Fruit fly (Drosophila melanogaster): Measurements from ENCODE around the gene CG2685.

CG2685 gene

dm6 chrX:2685022-2685421 lies 28.7 kb downstream of the CG2685 start:
- TF ChIP-seq Dll (optimal IDR thresholded peaks at IDR 0.05) (no peak), usp (GFP tag; optimal IDR thresholded peaks at IDR 0.05) (no peak), pan (optimal IDR thresholded peaks at IDR 0.05) (no peak), psq (optimal IDR thresholded peaks at IDR 0.05) (no peak), CG8478 (optimal IDR thresholded peaks at IDR 0.05) (no peak), EcR (GFP tag; optimal IDR thresholded peaks at IDR 0.05) (no peak)

dm6 chrX:2684442-2684841 lies 29.3 kb downstream of the CG2685 start:
- TF ChIP-seq EcR (GFP tag; optimal IDR thresholded peaks at IDR 0.05) (no peak), CG8478 (optimal IDR thresholded peaks at IDR 0.05) (no peak), usp (GFP tag; optimal IDR thresholded peaks at IDR 0.05) (no peak), psq (optimal IDR thresholded peaks at IDR 0.05) (no peak), pan (optimal IDR thresholded peaks at IDR 0.05) (no peak), Dll (optimal IDR thresholded peaks at IDR 0.05) (no peak)

dm6 chrX:2683926-2684325 lies 29.8 kb downstream of the CG2685 start:
- TF ChIP-seq EcR (GFP tag; optimal IDR thresholded peaks at IDR 0.05), result no peak
- TF ChIP-seq Dll (optimal IDR thresholded peaks at IDR 0.05), result no peak
- TF ChIP-seq CG8478 (optimal IDR thresholded peaks at IDR 0.05), result no peak
- TF ChIP-seq psq (optimal IDR thresholded peaks at IDR 0.05), result no peak
- no peak for TF ChIP-seq usp (GFP tag; optimal IDR thresholded peaks at IDR 0.05)
- no peak for TF ChIP-seq pan (optimal IDR thresholded peaks at IDR 0.05)

dm6 chrX:2682832-2683231 lies 30.9 kb downstream of the CG2685 start, which contains the start of gene CG2652:
CG2652 (minus strand) TSS chrX:2682932.
- TF ChIP-seq pan (optimal IDR thresholded peaks at IDR 0.05) (no peak), EcR (GFP tag; optimal IDR thresholded peaks at IDR 0.05) (no peak), psq (optimal IDR thresholded peaks at IDR 0.05) (no peak), CG8478 (optimal IDR thresholded peaks at IDR 0.05) (no peak), usp (GFP tag; optimal IDR thresholded peaks at IDR 0.05) (no peak), Dll (optimal IDR thresholded peaks at IDR 0.05) (no peak)

- TF ChIP-seq Dll (optimal IDR thresholded peaks at IDR 0.05) (no peak), pan (optimal IDR thresholded peaks at IDR 0.05) (no peak), EcR (GFP tag; optimal IDR thresholded peaks at IDR 0.05) (no peak), psq (optimal IDR thresholded peaks at IDR 0.05) (no peak), CG8478 (optimal IDR thresholded peaks at IDR 0.05) (no peak), usp (GFP tag; optimal IDR thresholded peaks at IDR 0.05) (no peak)
These were observed 32.2 kb downstream of the CG2685 start, which contains the start of gene HLH3B for dm6 chrX:2681601-2682000. HLH3B (minus strand) TSS chrX:2681723.

dm6 chrX:2677024-2677589 lies 36.7 kb downstream of the CG2685 start:
- no peak for TF ChIP-seq usp (GFP tag; optimal IDR thresholded peaks at IDR 0.05)
- no peak for TF ChIP-seq Dll (optimal IDR thresholded peaks at IDR 0.05)
- TF ChIP-seq pan (optimal IDR thresholded peaks at IDR 0.05), result no peak
- TF ChIP-seq CG8478 (optimal IDR thresholded peaks at IDR 0.05), result no peak
- TF ChIP-seq EcR (GFP tag; optimal IDR thresholded peaks at IDR 0.05), result no peak
- TF ChIP-seq psq (optimal IDR thresholded peaks at IDR 0.05), result no peak

dm6 chrX:2663416-2663815 lies 50.3 kb downstream of the CG2685 start:
- TF ChIP-seq CG8478 (optimal IDR thresholded peaks at IDR 0.05), result no peak
- TF ChIP-seq EcR (GFP tag; optimal IDR thresholded peaks at IDR 0.05), result no peak
- TF ChIP-seq psq (optimal IDR thresholded peaks at IDR 0.05), result no peak
- TF ChIP-seq pan (optimal IDR thresholded peaks at IDR 0.05), result no peak
- no peak for TF ChIP-seq Dll (optimal IDR thresholded peaks at IDR 0.05)
- TF ChIP-seq usp (GFP tag; optimal IDR thresholded peaks at IDR 0.05), result no peak

dm6 chrX:2662540-2663133 lies 51.1 kb downstream of the CG2685 start:
- TF ChIP-seq CG8478 (optimal IDR thresholded peaks at IDR 0.05), result no peak
- TF ChIP-seq psq (optimal IDR thresholded peaks at IDR 0.05), result no peak
- no peak for TF ChIP-seq Dll (optimal IDR thresholded peaks at IDR 0.05)

dm6 chrX:2661758-2662157 lies 52.0 kb downstream of the CG2685 start:
- no peak for TF ChIP-seq CG8478 (optimal IDR thresholded peaks at IDR 0.05)
- no peak for TF ChIP-seq usp (GFP tag; optimal IDR thresholded peaks at IDR 0.05)
- TF ChIP-seq psq (optimal IDR thresholded peaks at IDR 0.05), result no peak
- no peak for TF ChIP-seq EcR (GFP tag; optimal IDR thresholded peaks at IDR 0.05)
- TF ChIP-seq pan (optimal IDR thresholded peaks at IDR 0.05), result no peak
- TF ChIP-seq Dll (optimal IDR thresholded peaks at IDR 0.05), result no peak

All from whole organism.